Worm (Caenorhabditis elegans): ENCODE results near the gene tut-1.

DNA sequence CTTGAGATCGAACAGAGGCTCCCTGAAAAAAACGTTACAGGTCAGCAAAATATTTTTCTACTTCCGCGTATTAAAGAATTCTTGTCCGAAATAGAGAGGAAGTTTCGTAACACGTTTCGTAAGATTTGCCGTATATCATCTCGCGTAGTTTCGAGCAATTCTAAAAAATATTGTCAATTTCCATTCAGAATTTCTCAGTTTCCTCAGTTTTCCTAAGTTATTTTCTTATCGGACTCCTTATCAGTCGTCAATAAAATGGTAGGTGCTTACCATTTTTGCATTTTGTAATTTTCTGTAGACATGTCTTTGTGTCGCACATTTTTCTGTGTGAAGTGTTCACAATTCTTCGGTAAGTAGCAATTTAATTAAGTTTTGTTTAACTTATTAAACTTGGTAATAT, 38.4 kb upstream of the tut-1 start, which contains the start of gene Y38C1AA.19:
- TF ChIP-seq W03F9.2 (tag; optimal IDR thresholded peaks at IDR 0.05): no peak
- no peak for TF ChIP-seq dao-5 (tag; optimal IDR thresholded peaks at IDR 0.05)
